Fruit fly (Drosophila melanogaster) whole organism, embryonic: ENCODE results near the gene Top3beta.

ENCODE experiments used
- ATbp ChIP-seq: fragments of 200-800 bp; sonication (Bioruptor generic); optimal IDR thresholded peaks from 2 replicates; lab custom pipeline; 2017; ENCODE audit warnings: missing biosample characterization, mild to moderate bottlenecking, missing genetic modification characterization, missing genetic modification reagents
- B-H1 ChIP-seq: fragments of 200-800 bp; sonication (Bioruptor generic); IDR thresholded peaks from 3 replicates; pipeline ENCODE4 v1.3.6; 2022; ENCODE audit warnings: missing biosample characterization, missing genetic modification characterization
- CG10654 ChIP-seq: fragments of 200-800 bp; sonication (Bioruptor generic); optimal IDR thresholded peaks from 2 replicates; lab custom pipeline; 2016; ENCODE audit warnings: missing biosample characterization, missing genetic modification characterization
- CG10979 ChIP-seq: fragments of 200-800 bp; sonication (Bioruptor generic); optimal IDR thresholded peaks from 2 replicates; lab custom pipeline; 2018; ENCODE audit warnings: missing biosample characterization, mild to moderate bottlenecking, missing genetic modification characterization, moderate library complexity
- CG11398 ChIP-seq: fragments of 200-800 bp; sonication (Bioruptor generic); optimal IDR thresholded peaks from 2 replicates; lab custom pipeline; 2016; ENCODE audit warnings: missing biosample characterization, missing genetic modification characterization
- CG12299 ChIP-seq: fragments of 200-800 bp; sonication (Bioruptor generic); optimal IDR thresholded peaks from 2 replicates; lab custom pipeline; 2018; ENCODE audit warnings: missing biosample characterization, mild to moderate bottlenecking, missing genetic modification characterization
- CG13296 ChIP-seq: fragments of 200-800 bp; sonication (Bioruptor generic); optimal IDR thresholded peaks from 3 replicates; lab custom pipeline; 2018; ENCODE audit warnings: missing biosample characterization, mild to moderate bottlenecking, missing genetic modification characterization
- CG13424 ChIP-seq: fragments of 200-800 bp; sonication (Bioruptor generic); optimal IDR thresholded peaks from 2 replicates; lab custom pipeline; 2019; ENCODE audit warnings: missing biosample characterization, mild to moderate bottlenecking, missing genetic modification characterization, moderate library complexity
- CG13624 ChIP-seq: fragments of 200-800 bp; sonication (Bioruptor generic); optimal IDR thresholded peaks from 2 replicates; lab custom pipeline; 2016; ENCODE audit warnings: missing biosample characterization, missing genetic modification characterization
- CG14667 ChIP-seq: fragments of 200-800 bp; sonication (Bioruptor generic); IDR thresholded peaks from 2 replicates; pipeline ENCODE4 v1.3.6; 2022; ENCODE audit warnings: missing biosample characterization, missing genetic modification characterization
- CG14710 ChIP-seq: fragments of 200-800 bp; sonication (Bioruptor generic); optimal IDR thresholded peaks from 3 replicates; lab custom pipeline; 2019; ENCODE audit warnings: missing biosample characterization, mild to moderate bottlenecking, missing genetic modification characterization, moderate library complexity
- CG14965 ChIP-seq: fragments of 200-800 bp; sonication (Bioruptor generic); optimal IDR thresholded peaks from 2 replicates; lab custom pipeline; 2016; ENCODE audit warnings: missing biosample characterization, missing genetic modification characterization, borderline replicate concordance
- CG1792 ChIP-seq: fragments of 200-800 bp; sonication (Bioruptor generic); optimal IDR thresholded peaks from 2 replicates; lab custom pipeline; 2016; ENCODE audit warnings: missing biosample characterization, missing genetic modification characterization
- CG2678 ChIP-seq: fragments of 200-800 bp; sonication (Bioruptor generic); optimal IDR thresholded peaks from 3 replicates; lab custom pipeline; 2019; ENCODE audit warnings: missing biosample characterization, mild to moderate bottlenecking, missing genetic modification characterization, moderate library complexity
- CG2875 ChIP-seq: fragments of 200-800 bp; sonication (Bioruptor generic); optimal IDR thresholded peaks from 2 replicates; lab custom pipeline; 2017; ENCODE audit warnings: missing biosample characterization, mild to moderate bottlenecking, missing genetic modification characterization, missing genetic modification reagents
- CG30431 ChIP-seq: fragments of 200-800 bp; sonication (Bioruptor generic); optimal IDR thresholded peaks from 2 replicates; lab custom pipeline; 2017; ENCODE audit warnings: missing biosample characterization, missing genetic modification characterization
- CG34224 ChIP-seq: fragments of 200-800 bp; sonication (Bioruptor generic); IDR thresholded peaks from 3 replicates; pipeline ENCODE4 v1.3.6; 2022; ENCODE audit warnings: missing biosample characterization, missing genetic modification characterization; ENCODE audit not compliant: partially characterized antibody
- CG34422 ChIP-seq: fragments of 200-800 bp; sonication (Bioruptor generic); IDR thresholded peaks from 3 replicates; pipeline ENCODE4 v1.3.6; 2022; ENCODE audit warnings: missing biosample characterization, missing genetic modification characterization
- CG4730 ChIP-seq: fragments of 200-800 bp; sonication (Bioruptor generic); IDR thresholded peaks from 2 replicates; pipeline ENCODE4 v1.3.6; 2022; ENCODE audit warnings: missing biosample characterization, missing genetic modification characterization
- CG7987 ChIP-seq: fragments of 200-800 bp; sonication (Bioruptor generic); optimal IDR thresholded peaks from 2 replicates; lab custom pipeline; 2018; ENCODE audit warnings: missing biosample characterization, mild to moderate bottlenecking, missing genetic modification characterization, moderate library complexity
- CG8290 ChIP-seq, 3 experiments: fragments of 200-800 bp; sonication (Bioruptor generic); optimal IDR thresholded peaks; 2 replicates each; lab custom pipeline; 2016 to 2019; ENCODE audit warnings: missing biosample characterization in 3 of 3, missing genetic modification characterization in 3 of 3, mild to moderate bottlenecking in 2 of 3, moderate library complexity in 1 of 3
- CTCF ChIP-seq: fragments of 200-800 bp; sonication (Bioruptor generic); optimal IDR thresholded peaks from 2 replicates; lab custom pipeline; 2017; ENCODE audit warnings: missing biosample characterization, mild to moderate bottlenecking, missing genetic modification characterization, moderate library complexity
- CrebB ChIP-seq: fragments of 200-800 bp; sonication (Bioruptor generic); optimal IDR thresholded peaks from 3 replicates; lab custom pipeline; 2018; ENCODE audit warnings: missing biosample characterization, mild to moderate bottlenecking, missing genetic modification characterization
- Dek ChIP-seq: fragments of 200-800 bp; sonication (Bioruptor generic); optimal IDR thresholded peaks from 3 replicates; lab custom pipeline; 2019; ENCODE audit warnings: missing biosample characterization, mild to moderate bottlenecking, missing genetic modification characterization, moderate library complexity
- Dip2 ChIP-seq: fragments of 200-800 bp; sonication (Bioruptor generic); IDR thresholded peaks from 2 replicates; pipeline ENCODE4 v1.3.6; 2022; ENCODE audit warnings: missing biosample characterization, missing genetic modification characterization
- Doc3 ChIP-seq: fragments of 200-800 bp; sonication (Bioruptor generic); IDR thresholded peaks from 3 replicates; pipeline ENCODE4 v1.3.6; 2022; ENCODE audit warnings: missing biosample characterization, missing genetic modification characterization; ENCODE audit not compliant: partially characterized antibody
- HHEX ChIP-seq: fragments of 200-800 bp; sonication (Bioruptor generic); optimal IDR thresholded peaks from 3 replicates; lab custom pipeline; 2017; ENCODE audit warnings: missing biosample characterization, mild to moderate bottlenecking, missing genetic modification characterization, missing genetic modification reagents
- Hmr ChIP-seq: fragments of 200-800 bp; sonication (Bioruptor generic); optimal IDR thresholded peaks from 3 replicates; lab custom pipeline; 2017; ENCODE audit warnings: mild to moderate bottlenecking, missing biosample characterization, missing genetic modification reagents, missing genetic modification characterization
- Hr3 ChIP-seq: fragments of 200-800 bp; sonication (Bioruptor generic); optimal IDR thresholded peaks from 3 replicates; lab custom pipeline; 2016; ENCODE audit warnings: missing biosample characterization, missing genetic modification characterization
- Lpt ChIP-seq: fragments of >200 bp; optimal IDR thresholded peaks from 2 replicates; lab custom pipeline; 2018; ENCODE audit warnings: missing biosample characterization, missing genetic modification characterization
- Med ChIP-seq: fragments of 200-800 bp; sonication (Bioruptor generic); peaks from one replicate; lab custom pipeline; 2016; ENCODE audit warnings: missing biosample characterization, missing genetic modification characterization, mild to moderate bottlenecking, inconsistent platforms, moderate library complexity
- NC2α ChIP-seq: fragments of 200-800 bp; sonication (Bioruptor generic); optimal IDR thresholded peaks from 2 replicates; lab custom pipeline; 2016; ENCODE audit warnings: missing biosample characterization, missing genetic modification characterization
- Spps ChIP-seq: fragments of 200-800 bp; sonication (Bioruptor generic); optimal IDR thresholded peaks from 2 replicates; lab custom pipeline; 2018; ENCODE audit warnings: missing biosample characterization, mild to moderate bottlenecking, missing genetic modification characterization
- ato ChIP-seq: fragments of 200-800 bp; sonication (Bioruptor generic); IDR thresholded peaks from 2 replicates; pipeline ENCODE4 v1.3.6; 2022; ENCODE audit warnings: missing biosample characterization, missing genetic modification characterization; ENCODE audit not compliant: partially characterized antibody
- az2 ChIP-seq: fragments of 200-800 bp; sonication (Bioruptor generic); optimal IDR thresholded peaks from 3 replicates; lab custom pipeline; 2016; ENCODE audit warnings: missing biosample characterization, missing genetic modification characterization
- bcd ChIP-seq: fragments of 200-800 bp; sonication (Bioruptor generic); optimal IDR thresholded peaks from 2 replicates; lab custom pipeline; 2017; ENCODE audit warnings: missing biosample characterization, mild to moderate bottlenecking, missing genetic modification characterization
- bsh ChIP-seq, 2 experiments: fragments of 200-800 bp; sonication (Bioruptor generic); optimal IDR thresholded peaks; 2 replicates each; lab custom pipeline; 2017 to 2018; ENCODE audit warnings: mild to moderate bottlenecking in 2 of 2, missing biosample characterization in 2 of 2, missing genetic modification characterization in 2 of 2, moderate library complexity in 1 of 2
- cg ChIP-seq: fragments of 200-800 bp; sonication (Bioruptor generic); optimal IDR thresholded peaks from 3 replicates; lab custom pipeline; 2019; ENCODE audit warnings: missing biosample characterization, mild to moderate bottlenecking, missing genetic modification characterization, moderate library complexity
- chinmo ChIP-seq: fragments of 200-800 bp; sonication (Bioruptor generic); IDR thresholded peaks from 4 replicates; pipeline ENCODE4 v1.3.6; 2022; ENCODE audit warnings: missing biosample characterization, missing genetic modification characterization; ENCODE audit not compliant: partially characterized antibody
- ci ChIP-seq: fragments of 200-800 bp; sonication (Bioruptor generic); IDR thresholded peaks from 3 replicates; pipeline ENCODE4 v1.3.6; 2022; ENCODE audit warnings: missing biosample characterization, missing genetic modification characterization
- gt ChIP-seq: fragments of 200-800 bp; sonication (Bioruptor generic); IDR thresholded peaks from 2 replicates; pipeline ENCODE4 v1.3.6; 2022; ENCODE audit warnings: missing biosample characterization, missing genetic modification characterization
- hb ChIP-seq: fragments of 200-800 bp; sonication (Bioruptor generic); IDR thresholded peaks from 3 replicates; pipeline ENCODE4 v1.3.6; 2022; ENCODE audit warnings: missing biosample characterization, missing genetic modification characterization; ENCODE audit not compliant: partially characterized antibody
- hth ChIP-seq: fragments of >200 bp; optimal IDR thresholded peaks from 2 replicates; lab custom pipeline; 2017; ENCODE audit warnings: inconsistent platforms
- ind ChIP-seq: fragments of 200-800 bp; sonication (Bioruptor generic); optimal IDR thresholded peaks from 3 replicates; lab custom pipeline; 2016; ENCODE audit warnings: missing biosample characterization, missing genetic modification characterization
- lab ChIP-seq: fragments of 200-800 bp; sonication (Bioruptor generic); optimal IDR thresholded peaks from 3 replicates; lab custom pipeline; 2017; ENCODE audit warnings: missing biosample characterization, missing genetic modification characterization, mild to moderate bottlenecking, moderate library complexity, missing genetic modification reagents
- luna ChIP-seq: fragments of 200-800 bp; sonication (Bioruptor generic); optimal IDR thresholded peaks from 2 replicates; lab custom pipeline; 2016; ENCODE audit warnings: missing biosample characterization, missing genetic modification characterization
- pho ChIP-seq: fragments of 200-800 bp; sonication (Bioruptor generic); optimal IDR thresholded peaks from 2 replicates; lab custom pipeline; 2016; ENCODE audit warnings: missing biosample characterization, missing genetic modification characterization
- psq ChIP-seq: fragments of 200-800 bp; sonication (Bioruptor generic); optimal IDR thresholded peaks from 2 replicates; lab custom pipeline; 2017; ENCODE audit warnings: missing biosample characterization, missing genetic modification characterization
- stwl ChIP-seq: fragments of 200-800 bp; sonication (Bioruptor generic); optimal IDR thresholded peaks from 3 replicates; lab custom pipeline; 2018; ENCODE audit warnings: missing biosample characterization, mild to moderate bottlenecking, missing genetic modification characterization, moderate library complexity
- tgo ChIP-seq: fragments of 200-800 bp; sonication (Bioruptor generic); IDR thresholded peaks from 3 replicates; pipeline ENCODE4 v1.3.6; 2022; ENCODE audit warnings: missing biosample characterization, missing genetic modification characterization
- trh ChIP-seq: fragments of 200-800 bp; sonication (Bioruptor generic); optimal IDR thresholded peaks from 2 replicates; lab custom pipeline; 2016; ENCODE audit warnings: missing biosample characterization, missing genetic modification characterization

Gene Top3beta

dm6 chrX:6253701-6254100, 34.1 kb downstream of the Top3beta start:
- TF ChIP-seq Spps (tag; lab: Kevin White, UChicago) (no peak), HHEX (peak; percentile 44), CG14710 (tag; lab: Kevin White, UChicago) (no peak), CG13624 (GFP tag; lab: Kevin White, UChicago) (no peak), gt (no peak), psq (GFP tag; lab: Kevin White, UChicago) (no peak), stwl (tag; lab: Kevin White, UChicago) (no peak), CG30431 (no peak), Doc3 (GFP tag; lab: Robert Waterston, UW) (no peak), CG14965 (GFP tag; lab: Kevin White, UChicago) (peak; percentile 91), ind (GFP tag; lab: Kevin White, UChicago) (no peak), CrebB (tag; lab: Kevin White, UChicago) (peak; percentile 8), CG4730 (GFP tag; lab: Robert Waterston, UW) (no peak), hb (GFP tag; lab: Robert Waterston, UW) (no peak), CG12299 (no peak), hth (lab: Kevin White, UChicago) (no peak), B-H1 (GFP tag; lab: Robert Waterston, UW) (no peak), cg (peak; percentile 40), CG34224 (no peak), ATbp (GFP tag; lab: Kevin White, UChicago) (peak; percentile 54), pho (GFP tag; lab: Kevin White, UChicago) (no peak), CG2875 (GFP tag; lab: Kevin White, UChicago) (peak; percentile 6), CG14667 (GFP tag; lab: Robert Waterston, UW) (no peak), Dip2 (GFP tag; lab: Robert Waterston, UW) (no peak), luna (no peak), CG7987 (GFP tag; lab: Kevin White, UChicago) (peak; percentile 11), bcd (GFP tag; lab: Kevin White, UChicago) (no peak), CG13424 (tag; lab: Kevin White, UChicago) (no peak), tgo (GFP tag; lab: Robert Waterston, UW) (no peak), CG1792 (no peak), az2 (GFP tag; lab: Kevin White, UChicago) (no peak), CG8290 (GFP tag; optimal IDR thresholded peaks at IDR 0.05; lab: Kevin White, UChicago) (no peak), CG8290 (tag; optimal IDR thresholded peaks at IDR 0.05; lab: Kevin White, UChicago) (no peak), CG34422 (no peak), lab (peak; percentile 7), trh (GFP tag; lab: Kevin White, UChicago) (no peak), Hr3 (no peak), Dek (tag; lab: Kevin White, UChicago) (no peak), Lpt (GFP tag; lab: Kevin White, UChicago) (no peak), CG10654 (GFP tag; lab: Kevin White, UChicago) (no peak), CTCF (peak; percentile 90), CG13296 (peak; percentile 13), Hmr (peak; percentile 20), ci (GFP tag; lab: Robert Waterston, UW) (0 out of 3 replicates have a peak, but pooled peaks have one; percentile 27), bsh (GFP tag; optimal IDR thresholded peaks at IDR 0.05; lab: Kevin White, UChicago) (peak in 1 of 2 experiments; percentile 19), Med (peak; percentile 81), CG11398 (GFP tag; lab: Kevin White, UChicago) (no peak), NC2α (GFP tag; lab: Kevin White, UChicago) (no peak), ato (GFP tag; lab: Robert Waterston, UW) (no peak), CG2678 (tag; lab: Kevin White, UChicago) (peak; percentile 20), CG10979 (tag; lab: Kevin White, UChicago) (peak; percentile 79), chinmo (GFP tag; lab: Robert Waterston, UW) (0 out of 4 replicates have a peak, but pooled peaks have one; percentile 38)
